Worm (Caenorhabditis elegans): ENCODE results near the gene C30G12.2.

DNA sequence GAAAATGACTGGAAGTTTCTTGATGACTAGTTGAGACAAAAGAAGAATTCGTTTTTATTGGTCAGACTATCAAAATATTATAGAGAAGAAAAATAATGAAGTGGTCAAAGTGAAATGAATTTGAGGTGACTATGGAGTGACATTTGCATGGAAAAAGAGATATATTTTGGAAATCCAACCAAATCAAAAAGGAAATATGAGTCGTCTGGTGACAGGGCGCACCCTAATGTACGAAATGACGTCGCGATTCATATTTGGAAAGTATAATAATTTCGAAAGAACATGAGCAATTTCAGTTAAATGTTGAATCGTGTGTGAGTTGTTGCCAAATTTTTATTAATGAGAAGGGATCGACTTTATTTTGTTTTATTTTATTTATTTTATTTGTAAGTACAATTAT, 27.2 kb downstream of the C30G12.2 start, which contains the start of gene F21D12.2:
- TF ChIP-seq ahr-1 (tag; optimal IDR thresholded peaks at IDR 0.05) (no peak), nfya-1 (tag; optimal IDR thresholded peaks at IDR 0.05) (no peak), elt-2 (tag; optimal IDR thresholded peaks at IDR 0.05) (no peak), unc-42 (tag; optimal IDR thresholded peaks at IDR 0.05) (no peak), pag-3 (tag; optimal IDR thresholded peaks at IDR 0.05; ENCODE audit: borderline replicate concordance) (no peak), tbx-7 (tag; optimal IDR thresholded peaks at IDR 0.05) (no peak), pha-4 (tag; optimal IDR thresholded peaks at IDR 0.05) (no peak), odd-2 (tag; optimal IDR thresholded peaks at IDR 0.05) (no peak), nhr-11 (tag; optimal IDR thresholded peaks at IDR 0.05) (no peak), lin-11 (tag; optimal IDR thresholded peaks at IDR 0.05) (no peak)

All from whole organism, late embryonic.